Worm (Caenorhabditis elegans): ENCODE measurements around the gene grl-12.

grl-12 gene

ce11 chrV:8615711-8616110 is 21.1 kb downstream of the grl-12 start (continued):
- TF ChIP-seq ceh-62 (tag; optimal IDR thresholded peaks at IDR 0.05) (no peak), zip-2 (tag; optimal IDR thresholded peaks at IDR 0.05) (no peak), hlh-30 (tag; optimal IDR thresholded peaks at IDR 0.05; ENCODE audit: insufficient read depth) (no peak), lin-39 (tag; optimal IDR thresholded peaks at IDR 0.05) (no peak)

ce11 chrV:8610633-8611404 is 26.0 kb downstream of the grl-12 start, which contains the start of gene fip-4:
Gene fip-4 (minus strand): TSS chrV:8611268.
- TF ChIP-seq daf-16 (GFP tag; optimal IDR thresholded peaks at IDR 0.05): no peak
- TF ChIP-seq daf-16 (tag; optimal IDR thresholded peaks at IDR 0.05): peak; percentile 78
- TF ChIP-seq lin-1 (GFP tag; IDR thresholded peaks at IDR 0.05): no peak
- TF ChIP-seq mxl-3 (GFP tag; optimal IDR thresholded peaks at IDR 0.05): peak; percentile 57
- peak; percentile 67; the same call in 1 of the 2 replicates for TF ChIP-seq mxl-2 (GFP tag; conservative IDR thresholded peaks at IDR 0.05)
- TF ChIP-seq ama-1 (optimal IDR thresholded peaks at IDR 0.05): peak; percentile 76
- peak; percentile 48 for TF ChIP-seq hmg-1.1 (GFP tag; IDR thresholded peaks at IDR 0.05)
- TF ChIP-seq dmd-6 (GFP tag; IDR thresholded peaks at IDR 0.05): peak; percentile 60
- peak; percentile 45 for TF ChIP-seq hlh-11 (tag; optimal IDR thresholded peaks at IDR 0.05)
- no peak for TF ChIP-seq ctbp-1 (GFP tag; IDR thresholded peaks at IDR 0.05)
- no peak for TF ChIP-seq pha-4 (GFP tag; IDR thresholded peaks at IDR 0.05)
- TF ChIP-seq pha-4 (tag; optimal IDR thresholded peaks at IDR 0.05): peak; percentile 92
- TF ChIP-seq F10B5.3 (tag; optimal IDR thresholded peaks at IDR 0.05): no peak
- no peak for TF ChIP-seq ceh-32 (tag; optimal IDR thresholded peaks at IDR 0.05; ENCODE audit: poor library complexity)
- TF ChIP-seq nhr-41 (GFP tag; IDR thresholded peaks at IDR 0.05): peak; percentile 57; the same call in 1 of the 2 replicates
- peak; percentile 57 for TF ChIP-seq nhr-77 (tag; optimal IDR thresholded peaks at IDR 0.05)
- peak; percentile 26 for TF ChIP-seq mep-1 (tag; optimal IDR thresholded peaks at IDR 0.05)
- peak; percentile 87 for TF ChIP-seq hlh-30 (tag; optimal IDR thresholded peaks at IDR 0.05; ENCODE audit: insufficient read depth)
- TF ChIP-seq egl-27 (tag; optimal IDR thresholded peaks at IDR 0.05): no peak
- peak; percentile 82 for TF ChIP-seq nhr-28 (tag; optimal IDR thresholded peaks at IDR 0.05)
- peak in 1 of 2 experiments; percentile 60 for TF ChIP-seq mdl-1 (tag; optimal IDR thresholded peaks at IDR 0.05)
- TF ChIP-seq sdz-12 (GFP tag; optimal IDR thresholded peaks at IDR 0.05): no peak
- no peak for TF ChIP-seq ceh-44 (GFP tag; IDR thresholded peaks at IDR 0.05)
- peak; percentile 12 for TF ChIP-seq cey-2 (tag; optimal IDR thresholded peaks at IDR 0.05; ENCODE audit: borderline replicate concordance, insufficient read depth)
- peak; percentile 11 for TF ChIP-seq pqm-1 (tag; optimal IDR thresholded peaks at IDR 0.05)
- no peak for TF ChIP-seq duxl-1 (tag; optimal IDR thresholded peaks at IDR 0.05; ENCODE audit: poor library complexity)
- no peak for TF ChIP-seq saeg-2 (GFP tag; IDR thresholded peaks at IDR 0.05)
- TF ChIP-seq nhr-25 (tag; optimal IDR thresholded peaks at IDR 0.05; ENCODE audit: borderline replicate concordance, insufficient read depth): peak; percentile 69
- TF ChIP-seq aha-1 (tag): peak; percentile 76
- TF ChIP-seq dve-1 (tag; optimal IDR thresholded peaks at IDR 0.05; ENCODE audit: insufficient read depth): peak; percentile 62

ce11 chrV:8609776-8610529 is 26.9 kb downstream of the grl-12 start:
- TF ChIP-seq daf-16 (GFP tag; optimal IDR thresholded peaks at IDR 0.05) (no peak), daf-16 (tag; optimal IDR thresholded peaks at IDR 0.05) (peak; percentile 15), lin-38 (GFP tag; IDR thresholded peaks at IDR 0.05) (peak; percentile 15; the same call in 1 of the 2 replicates), hlh-11 (tag; optimal IDR thresholded peaks at IDR 0.05) (peak; percentile 59), daf-8 (GFP tag; IDR thresholded peaks at IDR 0.05) (no peak), hif-1 (tag; optimal IDR thresholded peaks at IDR 0.05) (no peak), mxl-3 (GFP tag; optimal IDR thresholded peaks at IDR 0.05) (peak; percentile 79), nhr-28 (tag; optimal IDR thresholded peaks at IDR 0.05) (peak; percentile 33), lsy-2 (tag; optimal IDR thresholded peaks at IDR 0.05) (no peak), lin-1 (GFP tag; IDR thresholded peaks at IDR 0.05) (0 out of 2 replicates have a peak, but pooled peaks have one; percentile 21), set-16 (GFP tag; IDR thresholded peaks at IDR 0.05) (0 out of 2 replicates have a peak, but pooled peaks have one; percentile 12), mes-2 (tag; optimal IDR thresholded peaks at IDR 0.05; ENCODE audit: poor library complexity, severe bottlenecking) (peak; percentile 26), lim-7 (GFP tag; IDR thresholded peaks at IDR 0.05) (no peak), rbr-2 (tag; optimal IDR thresholded peaks at IDR 0.05) (peak; percentile 22), aha-1 (tag) (peak; percentile 93), unc-62 (GFP tag; optimal IDR thresholded peaks at IDR 0.05 in 1 of 2) (peak in 1 of 2 experiments; percentile 80), unc-62 (tag; optimal IDR thresholded peaks at IDR 0.05) (no peak), mep-1 (tag; optimal IDR thresholded peaks at IDR 0.05) (peak; percentile 30), egl-43 (GFP tag; IDR thresholded peaks at IDR 0.05) (peak; percentile 24; the same call in 1 of the 2 replicates)
